Fruit fly (Drosophila melanogaster): ENCODE results near the gene CG16762.

The CG16762 gene

DNA sequence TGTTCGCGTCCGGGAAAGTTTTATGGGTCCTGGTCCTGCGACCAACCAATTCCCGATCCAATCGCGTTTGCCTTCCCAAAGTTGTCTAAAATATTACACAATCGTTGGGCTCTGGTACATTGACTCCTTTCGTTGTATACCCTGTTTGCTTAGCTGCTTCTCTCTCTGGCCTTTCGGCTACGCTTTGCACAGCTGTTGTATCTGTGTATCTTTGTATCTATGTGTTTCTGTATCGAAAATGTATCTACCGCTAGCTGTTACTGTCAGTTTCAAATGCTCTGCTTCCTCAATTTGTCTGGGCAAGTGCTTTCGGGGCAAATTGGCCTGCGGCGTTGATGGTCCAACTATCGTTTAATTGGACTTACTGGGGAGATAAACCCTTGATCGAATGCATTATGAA, 5.8 kb downstream of the CG16762 start (continued):
- TF ChIP-seq rib (GFP tag; IDR thresholded peaks at IDR 0.05) (no peak), otp (GFP tag; IDR thresholded peaks at IDR 0.05) (no peak), CG2678 (tag; optimal IDR thresholded peaks at IDR 0.05) (peak; percentile 30), sna (GFP tag; IDR thresholded peaks at IDR 0.05; ENCODE audit: partially characterized antibody) (no peak), Pdp1 (GFP tag; optimal IDR thresholded peaks at IDR 0.05) (peak in 1 of 2 experiments; percentile 37), Scr (GFP tag; IDR thresholded peaks at IDR 0.05; ENCODE audit: partially characterized antibody) (no peak), pfk (GFP tag; optimal IDR thresholded peaks at IDR 0.05) (no peak), ken (GFP tag; IDR thresholded peaks at IDR 0.05) (no peak), PHDP (tag; optimal IDR thresholded peaks at IDR 0.05) (no peak), Hmr (GFP tag; optimal IDR thresholded peaks at IDR 0.05) (peak; percentile 25), cwo (GFP tag; optimal IDR thresholded peaks at IDR 0.05) (no peak), dm (GFP tag; optimal IDR thresholded peaks at IDR 0.05) (no peak), CG31365 (tag; optimal IDR thresholded peaks at IDR 0.05) (no peak), D (optimal IDR thresholded peaks at IDR 0.05) (no peak), D (GFP tag; optimal IDR thresholded peaks at IDR 0.05) (no peak), gcm (GFP tag; optimal IDR thresholded peaks at IDR 0.05) (no peak), CG30020 (tag; optimal IDR thresholded peaks at IDR 0.05) (no peak), h (optimal IDR thresholded peaks at IDR 0.05) (no peak), chinmo (GFP tag; IDR thresholded peaks at IDR 0.05; ENCODE audit: partially characterized antibody) (0 out of 4 replicates have a peak, but pooled peaks have one; percentile 43), HHEX (GFP tag; optimal IDR thresholded peaks at IDR 0.05) (peak; percentile 49), CG4328 (GFP tag; optimal IDR thresholded peaks at IDR 0.05) (no peak), CG1647 (GFP tag; optimal IDR thresholded peaks at IDR 0.05) (no peak), nmo (GFP tag; optimal IDR thresholded peaks at IDR 0.05) (no peak), insv (GFP tag; optimal IDR thresholded peaks at IDR 0.05) (no peak), Fer3 (tag; optimal IDR thresholded peaks at IDR 0.05) (no peak), CG9932 (GFP tag; IDR thresholded peaks at IDR 0.05) (no peak), crc (GFP tag; optimal IDR thresholded peaks at IDR 0.05) (no peak), dan (GFP tag; IDR thresholded peaks at IDR 0.05) (no peak), Ets65A (GFP tag) (peak; percentile 88), amos (GFP tag; IDR thresholded peaks at IDR 0.05; ENCODE audit: partially characterized antibody) (no peak), CG17829 (tag; optimal IDR thresholded peaks at IDR 0.05) (no peak), sima (GFP tag; optimal IDR thresholded peaks at IDR 0.05) (no peak), NC2β (GFP tag; optimal IDR thresholded peaks at IDR 0.05) (no peak), CG16815 (GFP tag; optimal IDR thresholded peaks at IDR 0.05) (no peak), Doc3 (GFP tag; IDR thresholded peaks at IDR 0.05; ENCODE audit: partially characterized antibody) (no peak), CG9817 (tag; optimal IDR thresholded peaks at IDR 0.05) (no peak), CG10543 (GFP tag; optimal IDR thresholded peaks at IDR 0.05) (no peak), CG6813 (GFP tag; optimal IDR thresholded peaks at IDR 0.05) (peak; percentile 18), CG15601 (tag; optimal IDR thresholded peaks at IDR 0.05) (peak; percentile 8), corto (GFP tag; optimal IDR thresholded peaks at IDR 0.05) (no peak), CG3281 (GFP tag; optimal IDR thresholded peaks at IDR 0.05) (peak; percentile 41), Mrtf (GFP tag; IDR thresholded peaks at IDR 0.05) (no peak), Poxn (GFP tag; IDR thresholded peaks at IDR 0.05) (no peak), E2f2 (GFP tag; IDR thresholded peaks at IDR 0.05) (no peak), MTF-1 (GFP tag; optimal IDR thresholded peaks at IDR 0.05; ENCODE audit: borderline replicate concordance) (peak; percentile 3), CG13894 (tag; optimal IDR thresholded peaks at IDR 0.05) (no peak), CG8924 (tag; optimal IDR thresholded peaks at IDR 0.05) (no peak), Lhr (GFP tag; optimal IDR thresholded peaks at IDR 0.05) (no peak), Asciz (GFP tag; optimal IDR thresholded peaks at IDR 0.05) (peak; percentile 28), tll (GFP tag; optimal IDR thresholded peaks at IDR 0.05) (no peak)
